Worm (Caenorhabditis elegans) whole organism, midembryonic: ENCODE results near the gene gut-2.

Source experiments
- cog-1 ChIP-seq: sonication (generic microtip); optimal IDR thresholded peaks from 2 replicates; lab custom pipeline; 2016; ENCODE audit warnings: missing genetic modification characterization, missing compliant biosample characterization
- flt-1 ChIP-seq: fragments of 200-800 bp; sonication (Bioruptor generic); IDR thresholded peaks from 2 replicates; pipeline ENCODE4 v1.3.6; 2022; ENCODE audit warnings: missing genetic modification characterization, missing compliant biosample characterization
- tab-1 ChIP-seq: fragments of 200-800 bp; sonication (Bioruptor generic); IDR thresholded peaks from 2 replicates; pipeline ENCODE4 v1.3.6; 2022; ENCODE audit warnings: missing genetic modification characterization, missing compliant biosample characterization
- ztf-29 ChIP-seq: fragments of 200-800 bp; sonication (Bioruptor generic); IDR thresholded peaks from 2 replicates; pipeline ENCODE4 v1.3.6; 2022; ENCODE audit warnings: missing genetic modification reagents, missing genetic modification characterization, missing compliant biosample characterization

ce11 chrV:13457858-13458257 lies 39.6 kb upstream of the gut-2 start, which contains the start of gene F25H9.2:
- no peak for TF ChIP-seq tab-1 (GFP tag; lab: Robert Waterston, UW)
- TF ChIP-seq cog-1 (tag; lab: Kevin White, UChicago), result no peak
- TF ChIP-seq ztf-29 (GFP tag; lab: Robert Waterston, UW), result no peak
- no peak for TF ChIP-seq flt-1
